Worm (Caenorhabditis elegans) whole organism, early embryonic: ENCODE results near the gene aex-2.
A peak's percentile ranks its signal among the peaks of the same experiment; 100 is the strongest.
"Not testable (repeated sequence)": the region's sequence is repeated elsewhere in the genome, so short reads cannot be mapped to it uniquely, and the experiment has no call there.

ENCODE experiments used
- B0310.2 ChIP-seq: sonication (generic microtip); optimal IDR thresholded peaks from 2 replicates; lab custom pipeline; 2016; ENCODE audit warnings: mild to moderate bottlenecking, missing genetic modification characterization, missing compliant biosample characterization
- F13C5.2 ChIP-seq: sonication (generic microtip); optimal IDR thresholded peaks from 2 replicates; lab custom pipeline; 2017; ENCODE audit warnings: mild to moderate bottlenecking, missing genetic modification characterization, inconsistent platforms, missing compliant biosample characterization
- aly-1 ChIP-seq: sonication (generic microtip); optimal IDR thresholded peaks from 2 replicates; lab custom pipeline; 2016; ENCODE audit warnings: missing genetic modification characterization, missing compliant biosample characterization
- ama-1 ChIP-seq: fragments of 150-350 bp; optimal IDR thresholded peaks from 2 replicates; lab custom pipeline; 2014
- ceh-13 ChIP-seq: fragments of 200-800 bp; sonication (Bioruptor generic); optimal IDR thresholded peaks from 2 replicates; lab custom pipeline; 2018; ENCODE audit warnings: mild to moderate bottlenecking, missing genetic modification characterization, missing compliant biosample characterization
- ceh-36 ChIP-seq: sonication (generic microtip); optimal IDR thresholded peaks from 2 replicates; lab custom pipeline; 2016; ENCODE audit warnings: missing genetic modification characterization, inconsistent platforms, missing compliant biosample characterization
- ets-7 ChIP-seq: sonication (generic microtip); optimal IDR thresholded peaks from 2 replicates; lab custom pipeline; 2016; ENCODE audit warnings: missing genotype, missing genetic modification characterization, missing compliant biosample characterization
- flt-1 ChIP-seq: fragments of 200-800 bp; sonication (Bioruptor generic); IDR thresholded peaks from 2 replicates; pipeline ENCODE4 v1.3.6; 2022; ENCODE audit warnings: missing genetic modification characterization, missing compliant biosample characterization
- hmbx-1 ChIP-seq: sonication (generic microtip); optimal IDR thresholded peaks from 2 replicates; lab custom pipeline; 2016; ENCODE audit warnings: mild to moderate bottlenecking, missing genetic modification characterization, missing compliant biosample characterization
- hmg-4 ChIP-seq: fragments of 200-800 bp; sonication (Bioruptor generic); optimal IDR thresholded peaks from 2 replicates; lab custom pipeline; 2018; ENCODE audit warnings: mild to moderate bottlenecking, missing genetic modification characterization, missing compliant biosample characterization
- hnd-1 ChIP-seq: sonication (generic microtip); optimal IDR thresholded peaks from 2 replicates; lab custom pipeline; 2016; ENCODE audit warnings: missing genetic modification characterization, missing compliant biosample characterization
- pes-1 ChIP-seq: fragments of 200-800 bp; sonication (Bioruptor generic); IDR thresholded peaks from 2 replicates; pipeline ENCODE4 v1.3.6; 2022; ENCODE audit warnings: missing genetic modification reagents, missing genetic modification characterization, missing compliant biosample characterization
- scrt-1 ChIP-seq: fragments of 200-800 bp; sonication (Bioruptor generic); IDR thresholded peaks from 2 replicates; pipeline ENCODE4 v1.3.6; 2022; ENCODE audit warnings: missing genetic modification characterization, missing compliant biosample characterization
- sea-1 ChIP-seq: fragments of 200-800 bp; sonication (Bioruptor generic); conservative IDR thresholded peaks from 2 replicates; pipeline ENCODE4 v1.3.6; 2022; ENCODE audit warnings: missing genetic modification characterization, missing compliant biosample characterization
- tbx-11 ChIP-seq: fragments of 200-800 bp; sonication (Bioruptor generic); IDR thresholded peaks from 2 replicates; pipeline ENCODE4 v1.3.6; 2022; ENCODE audit warnings: missing genetic modification characterization, missing compliant biosample characterization
- tbx-37 ChIP-seq: fragments of 200-800 bp; sonication (Bioruptor generic); conservative IDR thresholded peaks from 2 replicates; pipeline ENCODE4 v1.3.6; 2022; ENCODE audit warnings: missing genetic modification reagents, missing genetic modification characterization, missing compliant biosample characterization
- tra-4 ChIP-seq: sonication (generic microtip); optimal IDR thresholded peaks from 2 replicates; lab custom pipeline; 2017; ENCODE audit warnings: missing genetic modification characterization, missing compliant biosample characterization

The aex-2 gene

ce11 chrX:9638825-9639474 lies 14.0 kb downstream of the aex-2 start:
- no peak for TF ChIP-seq scrt-1

- peak; percentile 90 for TF ChIP-seq hmg-4
- peak; percentile 73 for TF ChIP-seq hmbx-1 (tag; lab: Kevin White, UChicago)
- peak; percentile 56 for TF ChIP-seq ets-7 (tag; lab: Kevin White, UChicago)
- peak; percentile 96 for TF ChIP-seq pes-1 (GFP tag; lab: Robert Waterston, UW)
- TF ChIP-seq sea-1 (GFP tag; lab: Robert Waterston, UW), result peak; percentile 96
- peak; percentile 92 for TF ChIP-seq tbx-37 (GFP tag; lab: Robert Waterston, UW)
- TF ChIP-seq hnd-1, result peak; percentile 83
- peak; percentile 82 for TF ChIP-seq F13C5.2
- TF ChIP-seq scrt-1, result peak; percentile 91
- peak; percentile 83 for TF ChIP-seq ceh-13
- TF ChIP-seq flt-1, result peak; percentile 92
- peak; percentile 51 for TF ChIP-seq tra-4 (tag; lab: Kevin White, UChicago)
- no peak for TF ChIP-seq ama-1
- TF ChIP-seq B0310.2, result peak; percentile 88
- peak; percentile 89 for TF ChIP-seq ceh-36 (tag; lab: Kevin White, UChicago)
- peak; percentile 90 for TF ChIP-seq tbx-11 (GFP tag; lab: Robert Waterston, UW)
- peak; percentile 50 for TF ChIP-seq aly-1 (tag; lab: Kevin White, UChicago)
These were observed 15.2 kb downstream of the aex-2 start for ce11 chrX:9637700-9638099.

ce11 chrX:9637137-9637536 lies 15.8 kb downstream of the aex-2 start:
- peak; percentile 70 for TF ChIP-seq hmg-4
- TF ChIP-seq scrt-1, result 0 out of 2 replicates have a peak, but pooled peaks have one; percentile 35
- no peak for TF ChIP-seq B0310.2
- no peak for TF ChIP-seq hmbx-1 (tag; lab: Kevin White, UChicago)
- TF ChIP-seq ceh-13, result no peak
- no peak for TF ChIP-seq F13C5.2
- TF ChIP-seq hnd-1, result no peak
- no peak for TF ChIP-seq tbx-11 (GFP tag; lab: Robert Waterston, UW)
- no peak for TF ChIP-seq aly-1 (tag; lab: Kevin White, UChicago)
- no peak for TF ChIP-seq pes-1 (GFP tag; lab: Robert Waterston, UW)
- TF ChIP-seq tra-4 (tag; lab: Kevin White, UChicago), result no peak

- TF ChIP-seq B0310.2 (no peak), ceh-13 (no peak), F13C5.2 (no peak), hmg-4 (no peak), aly-1 (tag; lab: Kevin White, UChicago) (no peak), tra-4 (tag; lab: Kevin White, UChicago) (no peak), hmbx-1 (tag; lab: Kevin White, UChicago) (no peak), tbx-11 (GFP tag; lab: Robert Waterston, UW) (no peak), tbx-37 (GFP tag; lab: Robert Waterston, UW) (no peak)
These were observed 17.5 kb downstream of the aex-2 start, which contains the start of gene F34H10.5 for ce11 chrX:9635376-9635775. F34H10.5 (plus strand) TSS chrX:9635676.

- TF ChIP-seq hmg-4 (no peak), hmbx-1 (tag; lab: Kevin White, UChicago) (no peak), B0310.2 (no peak), flt-1 (no peak), pes-1 (GFP tag; lab: Robert Waterston, UW) (no peak), tbx-11 (GFP tag; lab: Robert Waterston, UW) (no peak), aly-1 (tag; lab: Kevin White, UChicago) (no peak), tbx-37 (GFP tag; lab: Robert Waterston, UW) (no peak), F13C5.2 (no peak), ama-1 (no peak), ets-7 (tag; lab: Kevin White, UChicago) (no peak)
These were observed 18.0 kb downstream of the aex-2 start, which contains the start of gene F34H10.3 for ce11 chrX:9634925-9635324. F34H10.3 (minus strand) TSS chrX:9635025.

- TF ChIP-seq F13C5.2 (no peak), ets-7 (tag; lab: Kevin White, UChicago) (no peak), hmg-4 (no peak), pes-1 (GFP tag; lab: Robert Waterston, UW) (no peak), aly-1 (tag; lab: Kevin White, UChicago) (no peak), ceh-36 (tag; lab: Kevin White, UChicago) (no peak), tra-4 (tag; lab: Kevin White, UChicago) (no peak), hmbx-1 (tag; lab: Kevin White, UChicago) (no peak), hnd-1 (no peak), ceh-13 (no peak), ama-1 (no peak), sea-1 (GFP tag; lab: Robert Waterston, UW) (no peak), tbx-37 (GFP tag; lab: Robert Waterston, UW) (no peak), B0310.2 (no peak), scrt-1 (no peak), flt-1 (no peak), tbx-11 (GFP tag; lab: Robert Waterston, UW) (no peak)
These were observed 23.4 kb downstream of the aex-2 start for ce11 chrX:9629552-9629951.

ce11 chrX:9625824-9626223 lies 27.1 kb downstream of the aex-2 start, which contains the start of gene F34H10.1:
F34H10.1 (plus strand) TSS chrX:9626124.
- TF ChIP-seq B0310.2; tbx-11 (GFP tag; lab: Robert Waterston, UW); hnd-1: not testable (repeated sequence)

ce11 chrX:9622609-9623008 lies 30.3 kb downstream of the aex-2 start:
- TF ChIP-seq tra-4 (tag; lab: Kevin White, UChicago) (no peak), ama-1 (no peak), aly-1 (tag; lab: Kevin White, UChicago) (peak; percentile 66), flt-1 (no peak), tbx-11 (GFP tag; lab: Robert Waterston, UW) (peak; percentile 72), tbx-37 (GFP tag; lab: Robert Waterston, UW) (peak; percentile 47; the same call in 1 of the 2 replicates), ceh-36 (tag; lab: Kevin White, UChicago) (peak; percentile 18), ceh-13 (peak; percentile 9), ets-7 (tag; lab: Kevin White, UChicago) (no peak), F13C5.2 (no peak), B0310.2 (no peak), scrt-1 (peak; percentile 56; the same call in 1 of the 2 replicates), hnd-1 (peak; percentile 29), sea-1 (GFP tag; lab: Robert Waterston, UW) (peak; percentile 62; the same call in 1 of the 2 replicates), hmg-4 (no peak)
